Worm (Caenorhabditis elegans): ENCODE data around the gene T13G4.1.

T13G4.1 gene

DNA sequence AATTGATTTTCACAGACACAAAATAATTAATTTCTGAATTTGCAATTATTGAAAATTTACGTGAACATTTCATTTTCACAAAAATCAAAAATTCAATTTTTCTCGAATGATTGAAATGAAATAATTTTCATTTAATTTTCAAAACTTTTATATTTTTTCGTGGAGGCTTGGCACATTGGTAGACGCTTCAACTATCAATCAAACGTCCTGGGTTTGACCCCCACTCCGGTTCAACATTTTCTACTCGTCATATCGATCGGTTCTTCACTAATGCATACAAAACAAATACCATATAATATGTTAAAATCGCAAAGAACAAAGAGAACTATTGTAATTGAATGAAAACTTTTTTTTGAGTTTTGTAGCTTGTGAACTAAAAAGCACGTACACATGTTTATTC lies 15.0 kb downstream of the T13G4.1 start:
- TF ChIP-seq nhr-21 (tag; optimal IDR thresholded peaks at IDR 0.05): no peak
- no peak for TF ChIP-seq nhr-25 (tag; optimal IDR thresholded peaks at IDR 0.05)
- no peak for TF ChIP-seq ztf-4 (tag; optimal IDR thresholded peaks at IDR 0.05)
- no peak for TF ChIP-seq nhr-237 (tag; optimal IDR thresholded peaks at IDR 0.05)
- no peak for TF ChIP-seq aly-2 (tag; optimal IDR thresholded peaks at IDR 0.05)
- TF ChIP-seq ztf-1 (GFP tag; conservative IDR thresholded peaks at IDR 0.05): no peak
- no peak for TF ChIP-seq unc-62 (GFP tag; optimal IDR thresholded peaks at IDR 0.05)
- no peak for TF ChIP-seq sma-3 (GFP tag; optimal IDR thresholded peaks at IDR 0.05)
- no peak for TF ChIP-seq ceh-16 (tag; optimal IDR thresholded peaks at IDR 0.05)
- TF ChIP-seq nhr-77 (tag; optimal IDR thresholded peaks at IDR 0.05): no peak
- no peak for TF ChIP-seq lin-11 (tag; optimal IDR thresholded peaks at IDR 0.05)
- TF ChIP-seq egl-27 (tag; optimal IDR thresholded peaks at IDR 0.05): no peak

DNA sequence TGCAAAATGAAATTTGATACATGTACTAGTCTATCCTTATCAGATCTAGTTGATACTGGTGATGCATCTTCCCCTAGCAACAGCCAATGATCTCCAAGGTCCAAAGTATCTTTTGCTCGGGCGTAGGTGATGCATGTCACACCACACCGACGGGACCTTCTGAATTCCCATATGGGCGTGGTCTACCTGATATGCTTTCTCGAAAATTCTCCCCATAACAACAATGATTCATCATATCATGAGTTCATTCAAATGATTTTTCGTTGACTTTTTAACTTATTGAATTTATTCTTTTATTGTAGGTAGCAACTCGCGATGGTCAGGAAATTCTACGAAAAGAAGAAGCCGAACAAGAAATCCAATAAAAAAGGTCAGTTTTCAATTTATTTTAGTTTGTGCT lies 16.1 kb downstream of the T13G4.1 start, which contains the start of gene C46H3.1:
C46H3.1 (plus strand) TSS at position 301 of the 400 bp plus-strand sequence.
- TF ChIP-seq lin-11 (tag; optimal IDR thresholded peaks at IDR 0.05) (no peak), lin-13 (GFP tag; optimal IDR thresholded peaks at IDR 0.05) (no peak), zag-1 (tag; optimal IDR thresholded peaks at IDR 0.05) (no peak), nhr-77 (tag; optimal IDR thresholded peaks at IDR 0.05) (no peak), nhr-10 (tag; optimal IDR thresholded peaks at IDR 0.05) (no peak)

DNA sequence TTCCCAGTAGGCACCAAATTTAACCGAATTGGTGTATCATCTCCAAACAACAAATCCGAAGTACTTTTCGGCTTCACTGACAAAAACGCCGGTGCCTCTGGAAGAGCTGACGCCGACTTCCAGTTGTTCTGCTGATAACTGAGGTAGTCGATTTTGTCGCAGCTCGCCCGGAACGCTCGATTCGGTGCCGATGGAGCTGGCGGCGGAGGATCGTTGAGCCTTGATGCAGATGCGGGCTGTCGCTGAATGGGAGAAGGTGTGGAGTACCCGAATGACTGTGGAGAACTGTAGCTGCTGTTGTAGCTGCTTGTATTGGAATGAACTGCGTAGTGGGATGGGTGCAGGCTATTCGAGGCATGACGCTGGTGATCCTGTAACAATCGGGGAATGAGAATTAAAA lies 20.2 kb downstream of the T13G4.1 start:
- TF ChIP-seq skn-1 (tag; optimal IDR thresholded peaks at IDR 0.05) (no peak), nhr-129 (tag; optimal IDR thresholded peaks at IDR 0.05) (no peak), nhr-237 (tag; optimal IDR thresholded peaks at IDR 0.05) (no peak), R02D3.7 (tag; optimal IDR thresholded peaks at IDR 0.05) (no peak), nhr-6 (tag; optimal IDR thresholded peaks at IDR 0.05) (no peak), alr-1 (tag; optimal IDR thresholded peaks at IDR 0.05) (no peak), mdl-1 (tag; optimal IDR thresholded peaks at IDR 0.05) (no peak), unc-62 (GFP tag; optimal IDR thresholded peaks at IDR 0.05) (no peak), nhr-25 (tag; optimal IDR thresholded peaks at IDR 0.05) (no peak), sem-4 (tag; optimal IDR thresholded peaks at IDR 0.05) (no peak)

DNA sequence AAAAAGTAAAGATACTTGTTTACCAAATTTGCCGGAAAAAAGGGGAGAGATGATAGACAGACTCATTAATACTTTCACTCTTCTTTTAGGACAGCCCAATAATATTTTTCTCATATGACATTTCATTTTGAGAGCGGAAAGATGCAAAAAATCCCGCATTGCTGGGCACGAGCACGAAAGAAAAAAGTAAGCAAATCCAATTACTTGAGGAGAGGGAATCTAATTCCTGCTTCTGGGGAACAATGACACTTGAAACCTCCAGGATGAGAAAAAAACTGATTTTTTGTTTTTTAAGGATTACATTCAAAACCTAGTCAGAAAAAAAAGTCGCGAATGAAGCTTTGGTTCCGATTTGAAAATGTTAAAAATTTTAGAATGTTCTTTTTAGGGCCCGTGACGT lies 23.9 kb downstream of the T13G4.1 start:
- TF ChIP-seq snpc-4 (tag; optimal IDR thresholded peaks at IDR 0.05): no peak
- no peak for TF ChIP-seq unc-55 (GFP tag; optimal IDR thresholded peaks at IDR 0.05)
- TF ChIP-seq unc-39 (tag; optimal IDR thresholded peaks at IDR 0.05): no peak

DNA sequence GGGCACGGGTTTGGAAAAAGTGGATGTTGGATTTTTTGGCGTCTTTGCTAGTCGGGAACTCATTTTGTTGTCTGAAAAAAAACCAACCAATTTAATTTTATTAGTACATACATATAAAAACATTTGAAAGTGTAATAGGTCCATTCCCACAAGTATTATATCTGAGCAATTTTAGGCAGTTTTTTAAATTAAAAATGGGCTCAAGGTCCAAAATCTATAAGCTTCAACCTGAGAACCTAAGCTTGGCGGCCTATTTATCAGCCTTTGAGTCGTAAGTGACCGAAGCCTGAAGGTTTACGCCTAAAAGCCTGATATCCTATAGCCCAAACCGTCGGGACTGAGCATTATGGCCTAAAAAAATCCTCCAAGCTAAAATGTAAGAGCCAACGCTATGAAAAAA lies 25.5 kb downstream of the T13G4.1 start:
- TF ChIP-seq nhr-10 (tag; optimal IDR thresholded peaks at IDR 0.05) (no peak), blmp-1 (tag; optimal IDR thresholded peaks at IDR 0.05; ENCODE audit: insufficient read depth) (no peak), unc-55 (GFP tag; optimal IDR thresholded peaks at IDR 0.05) (no peak), dmd-4 (tag; optimal IDR thresholded peaks at IDR 0.05) (no peak), C34F6.9 (tag; optimal IDR thresholded peaks at IDR 0.05) (no peak), nhr-12 (tag; optimal IDR thresholded peaks at IDR 0.05) (no peak), skn-1 (tag; optimal IDR thresholded peaks at IDR 0.05) (no peak), ama-1 (optimal IDR thresholded peaks at IDR 0.05) (no peak), nhr-23 (tag; optimal IDR thresholded peaks at IDR 0.05) (no peak), mab-5 (tag; optimal IDR thresholded peaks at IDR 0.05) (no peak), ztf-4 (tag; optimal IDR thresholded peaks at IDR 0.05) (no peak), nhr-11 (tag; optimal IDR thresholded peaks at IDR 0.05) (no peak)

DNA sequence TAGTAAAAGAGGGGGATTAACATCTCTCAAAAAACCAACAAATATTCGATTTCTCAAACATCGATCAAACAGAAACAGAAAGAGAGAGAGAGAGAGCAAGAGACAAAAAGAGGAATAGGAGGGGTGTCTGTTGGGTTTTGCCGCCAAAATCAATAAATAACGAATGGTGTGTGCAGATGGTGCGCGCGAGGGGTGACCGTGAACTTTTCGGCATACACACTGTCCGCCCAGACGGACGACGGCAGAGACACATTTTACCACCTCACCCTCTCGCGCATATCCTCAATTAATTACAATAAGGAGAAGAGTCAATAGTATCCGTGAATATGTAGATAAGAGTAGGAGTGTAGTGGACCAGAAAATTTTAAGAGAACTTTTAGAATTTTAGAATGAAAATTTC lies 29.4 kb downstream of the T13G4.1 start:
- TF ChIP-seq elt-1 (tag; optimal IDR thresholded peaks at IDR 0.05) (no peak), nhr-129 (tag; optimal IDR thresholded peaks at IDR 0.05) (no peak), ztf-11 (tag; optimal IDR thresholded peaks at IDR 0.05) (no peak)

Data from whole organism, L2 larva.